Fruit fly (Drosophila melanogaster) whole organism, prepupa: ENCODE results near the gene CG11892.

Experiments
- CG10631 ChIP-seq: fragments of 200-800 bp; sonication (Bioruptor generic); optimal IDR thresholded peaks from 2 replicates; lab custom pipeline; 2016; ENCODE audit warnings: missing biosample characterization, missing genetic modification characterization
- CG10669 ChIP-seq: fragments of 200-800 bp; sonication (Bioruptor generic); optimal IDR thresholded peaks from 3 replicates; lab custom pipeline; 2018; ENCODE audit warnings: missing biosample characterization, mild to moderate bottlenecking, missing genetic modification characterization, moderate library complexity
- CG11762 ChIP-seq: fragments of 200-800 bp; sonication (Bioruptor generic); optimal IDR thresholded peaks from 3 replicates; lab custom pipeline; 2016; ENCODE audit warnings: missing biosample characterization, missing genetic modification characterization; ENCODE audit not compliant: insufficient read depth
- CG11902 ChIP-seq: fragments of 200-800 bp; sonication (Bioruptor generic); optimal IDR thresholded peaks from 3 replicates; lab custom pipeline; 2016; ENCODE audit warnings: missing biosample characterization, missing genetic modification characterization
- CG15336 ChIP-seq: fragments of 200-800 bp; sonication (Bioruptor generic); IDR thresholded peaks from 2 replicates; pipeline ENCODE4 v1.3.6; 2022; ENCODE audit warnings: missing biosample characterization, missing genetic modification characterization
- CG1621 ChIP-seq: fragments of 200-800 bp; sonication (Bioruptor generic); optimal IDR thresholded peaks from 3 replicates; lab custom pipeline; 2018; ENCODE audit warnings: missing biosample characterization, mild to moderate bottlenecking, missing genetic modification characterization
- CG16779 ChIP-seq: fragments of 200-800 bp; sonication (Bioruptor generic); optimal IDR thresholded peaks from 3 replicates; lab custom pipeline; 2017; ENCODE audit warnings: missing biosample characterization, mild to moderate bottlenecking, missing genetic modification characterization
- CG3032 ChIP-seq: fragments of 200-800 bp; optimal IDR thresholded peaks from 2 replicates; lab custom pipeline; 2019; ENCODE audit warnings: missing biosample characterization, mild to moderate bottlenecking, missing genetic modification characterization, moderate library complexity
- CG31627 ChIP-seq: fragments of 200-800 bp; sonication (Bioruptor generic); optimal IDR thresholded peaks from 3 replicates; lab custom pipeline; 2016; ENCODE audit warnings: missing biosample characterization, missing genetic modification characterization
- CG32006 ChIP-seq: fragments of 200-800 bp; sonication (Bioruptor generic); optimal IDR thresholded peaks from 3 replicates; lab custom pipeline; 2017; ENCODE audit warnings: missing biosample characterization, mild to moderate bottlenecking, missing genetic modification characterization
- CG34406 ChIP-seq: fragments of 200-800 bp; sonication (Bioruptor generic); optimal IDR thresholded peaks from 3 replicates; lab custom pipeline; 2016; ENCODE audit warnings: missing biosample characterization, missing genetic modification characterization
- CG3919 ChIP-seq: fragments of 200-800 bp; sonication (Bioruptor generic); optimal IDR thresholded peaks from 3 replicates; lab custom pipeline; 2016; ENCODE audit warnings: missing biosample characterization, missing genetic modification characterization
- CG6163 ChIP-seq: fragments of 200-800 bp; sonication (Bioruptor generic); IDR thresholded peaks from 3 replicates; pipeline ENCODE4 v1.3.6; 2022; ENCODE audit warnings: missing biosample characterization, missing genetic modification characterization
- CG6276 ChIP-seq: fragments of 200-800 bp; sonication (Bioruptor generic); optimal IDR thresholded peaks from 2 replicates; lab custom pipeline; 2017; ENCODE audit warnings: missing biosample characterization, mild to moderate bottlenecking, missing genetic modification characterization
- CG6792 ChIP-seq: fragments of 200-800 bp; sonication (Bioruptor generic); optimal IDR thresholded peaks from 3 replicates; lab custom pipeline; 2016; ENCODE audit warnings: missing biosample characterization, missing genetic modification characterization
- CG6808 ChIP-seq: fragments of 200-800 bp; sonication (Bioruptor generic); optimal IDR thresholded peaks from 3 replicates; lab custom pipeline; 2017; ENCODE audit warnings: missing biosample characterization, missing genetic modification characterization, mild to moderate bottlenecking, moderate library complexity, missing genetic modification reagents
- CG8119 ChIP-seq: fragments of 200-800 bp; sonication (Bioruptor generic); IDR thresholded peaks from 3 replicates; pipeline ENCODE4 v1.3.6; 2022; ENCODE audit warnings: missing biosample characterization, missing genetic modification characterization
- CG8319 ChIP-seq: fragments of 200-800 bp; sonication (Bioruptor generic); optimal IDR thresholded peaks from 3 replicates; lab custom pipeline; 2016; ENCODE audit warnings: missing biosample characterization, missing genetic modification characterization
- CG8632 ChIP-seq: fragments of 200-800 bp; sonication (Bioruptor generic); optimal IDR thresholded peaks from 3 replicates; lab custom pipeline; 2016; ENCODE audit warnings: missing biosample characterization, missing genetic modification characterization
- CG9139 ChIP-seq: fragments of 200-800 bp; sonication (Bioruptor generic); optimal IDR thresholded peaks from 3 replicates; lab custom pipeline; 2017; ENCODE audit warnings: missing biosample characterization, mild to moderate bottlenecking, missing genetic modification characterization
- Eip75B ChIP-seq: fragments of 200-800 bp; sonication (Bioruptor generic); optimal IDR thresholded peaks from 3 replicates; lab custom pipeline; 2016; ENCODE audit warnings: missing biosample characterization, missing genetic modification characterization
- Eip78C ChIP-seq: fragments of 200-800 bp; sonication (Bioruptor generic); peaks from one replicate; lab custom pipeline; 2016; ENCODE audit warnings: missing biosample characterization, missing genetic modification characterization
- Eip93F ChIP-seq: fragments of 200-800 bp; sonication (Bioruptor generic); optimal IDR thresholded peaks from 2 replicates; lab custom pipeline; 2016; ENCODE audit warnings: missing biosample characterization, mild to moderate bottlenecking, missing genetic modification characterization
- Ets21C ChIP-seq: fragments of 200-800 bp; sonication (Bioruptor generic); optimal IDR thresholded peaks from 3 replicates; lab custom pipeline; 2016; ENCODE audit warnings: missing biosample characterization, missing genetic modification characterization
- Ets96B ChIP-seq: fragments of 200-800 bp; optimal IDR thresholded peaks from 2 replicates; lab custom pipeline; 2019; ENCODE audit warnings: missing biosample characterization, mild to moderate bottlenecking, missing genetic modification characterization, moderate library complexity
- Gug ChIP-seq: fragments of 200-800 bp; sonication (Bioruptor generic); IDR thresholded peaks from 2 replicates; pipeline ENCODE4 v1.3.6; 2022; ENCODE audit warnings: missing biosample characterization, missing genetic modification characterization
- Hr38 ChIP-seq: sonication (Bioruptor generic); optimal IDR thresholded peaks from 2 replicates; lab custom pipeline; 2016; ENCODE audit warnings: missing biosample characterization, missing genetic modification characterization
- Lpt ChIP-seq: fragments of 200-800 bp; sonication (Bioruptor generic); optimal IDR thresholded peaks from 3 replicates; lab custom pipeline; 2016; ENCODE audit warnings: missing biosample characterization, missing genetic modification characterization
- Met ChIP-seq: fragments of 200-800 bp; sonication (Bioruptor generic); optimal IDR thresholded peaks from 3 replicates; lab custom pipeline; 2016; ENCODE audit warnings: missing biosample characterization, missing genetic modification characterization
- OdsH ChIP-seq: fragments of 200-800 bp; sonication (Bioruptor generic); optimal IDR thresholded peaks from 3 replicates; lab custom pipeline; 2016; ENCODE audit warnings: missing biosample characterization, missing genetic modification characterization
- Smox ChIP-seq: fragments of 200-800 bp; sonication (Bioruptor generic); optimal IDR thresholded peaks from 3 replicates; lab custom pipeline; 2016; ENCODE audit warnings: missing biosample characterization, missing genetic modification characterization
- Sox102F ChIP-seq: fragments of 200-800 bp; sonication (Bioruptor generic); optimal IDR thresholded peaks from 2 replicates; lab custom pipeline; 2016; ENCODE audit warnings: missing biosample characterization, mild to moderate bottlenecking, missing genetic modification characterization
- Sox15 ChIP-seq: fragments of 200-800 bp; sonication (Bioruptor generic); optimal IDR thresholded peaks from 3 replicates; lab custom pipeline; 2016; ENCODE audit warnings: missing biosample characterization, missing genetic modification characterization
- achi ChIP-seq: fragments of 200-800 bp; sonication (Bioruptor generic); optimal IDR thresholded peaks from 3 replicates; lab custom pipeline; 2016; ENCODE audit warnings: missing biosample characterization, missing genetic modification characterization
- acj6 ChIP-seq: fragments of 200-800 bp; sonication (Bioruptor generic); optimal IDR thresholded peaks from 3 replicates; lab custom pipeline; 2016; ENCODE audit warnings: missing biosample characterization, missing genetic modification characterization
- cyc ChIP-seq: fragments of 200-800 bp; sonication (Bioruptor generic); optimal IDR thresholded peaks from 3 replicates; lab custom pipeline; 2016; ENCODE audit warnings: missing biosample characterization, missing genetic modification characterization
- dsx ChIP-seq: fragments of 200-800 bp; optimal IDR thresholded peaks from 3 replicates; lab custom pipeline; 2019; ENCODE audit warnings: missing biosample characterization, mild to moderate bottlenecking, missing genetic modification characterization, moderate library complexity; ENCODE audit not compliant: poor library complexity, severe bottlenecking
- eg ChIP-seq: fragments of 200-800 bp; sonication (Bioruptor generic); IDR thresholded peaks from 3 replicates; pipeline ENCODE4 v1.3.6; 2022; ENCODE audit warnings: missing biosample characterization, missing genetic modification characterization
- esn ChIP-seq: fragments of 200-800 bp; sonication (Bioruptor generic); optimal IDR thresholded peaks from 2 replicates; lab custom pipeline; 2016; ENCODE audit warnings: missing biosample characterization, mild to moderate bottlenecking, missing genetic modification characterization, moderate library complexity
- fd59A ChIP-seq: fragments of 200-800 bp; sonication (Bioruptor generic); optimal IDR thresholded peaks from 2 replicates; lab custom pipeline; 2017; ENCODE audit warnings: missing biosample characterization, mild to moderate bottlenecking, missing genetic modification characterization, missing genetic modification reagents
- net ChIP-seq: fragments of 200-800 bp; sonication (Bioruptor generic); optimal IDR thresholded peaks from 3 replicates; lab custom pipeline; 2016; ENCODE audit warnings: missing biosample characterization, missing genetic modification characterization
- spab ChIP-seq: fragments of 200-800 bp; sonication (Bioruptor generic); optimal IDR thresholded peaks from 2 replicates; lab custom pipeline; 2017; ENCODE audit warnings: missing biosample characterization, mild to moderate bottlenecking, missing genetic modification characterization, missing genetic modification reagents
- ss ChIP-seq, 2 experiments: fragments of 200-800 bp; sonication (Bioruptor generic); optimal IDR thresholded peaks; 2 replicates in 1 of 2; 3 replicates in 1 of 2; lab custom pipeline; 2017 to 2018; ENCODE audit warnings: mild to moderate bottlenecking in 2 of 2, missing biosample characterization in 2 of 2, missing genetic modification characterization in 2 of 2, moderate library complexity in 1 of 2
- svp ChIP-seq: fragments of 200-800 bp; sonication (Bioruptor generic); peaks from one replicate; lab custom pipeline; 2016; ENCODE audit warnings: missing biosample characterization, missing genetic modification characterization
- topi ChIP-seq: fragments of 200-800 bp; sonication (Bioruptor generic); optimal IDR thresholded peaks from 3 replicates; lab custom pipeline; 2016; ENCODE audit warnings: missing biosample characterization, missing genetic modification characterization
- vri ChIP-seq: fragments of 200-800 bp; sonication (Bioruptor generic); optimal IDR thresholded peaks from 3 replicates; lab custom pipeline; 2016; ENCODE audit warnings: missing biosample characterization, mild to moderate bottlenecking, missing genetic modification characterization

CG11892 gene

dm6 chr3R:25287128-25287527 lies 5.8 kb downstream of the CG11892 start, which contains the start of gene CG13658:
Gene CG13658, plus strand, starts transcription at chr3R:25287474.
- TF ChIP-seq CG6276 (GFP tag; lab: Kevin White, UChicago) = no peak
- no peak for TF ChIP-seq CG8319 (GFP tag; lab: Kevin White, UChicago)
- TF ChIP-seq ss (GFP tag; optimal IDR thresholded peaks at IDR 0.05; lab: Kevin White, UChicago) = no peak
- no peak for TF ChIP-seq Lpt
- no peak for TF ChIP-seq CG11902
- no peak for TF ChIP-seq Eip93F
- no peak for TF ChIP-seq CG31627 (GFP tag; lab: Kevin White, UChicago)
- TF ChIP-seq eg (GFP tag; lab: Robert Waterston, UW) = no peak
- no peak for TF ChIP-seq CG15336 (GFP tag; lab: Robert Waterston, UW)
- no peak for TF ChIP-seq CG10669 (GFP tag; lab: Kevin White, UChicago)
- TF ChIP-seq Sox15 (GFP tag; lab: Kevin White, UChicago) = no peak
- TF ChIP-seq topi (GFP tag; lab: Kevin White, UChicago) = no peak
- no peak for TF ChIP-seq svp
- no peak for TF ChIP-seq esn (GFP tag; lab: Kevin White, UChicago)
- no peak for TF ChIP-seq CG34406
- TF ChIP-seq spab (GFP tag; lab: Kevin White, UChicago) = no peak
- TF ChIP-seq acj6 (GFP tag; lab: Kevin White, UChicago) = no peak
- no peak for TF ChIP-seq net (GFP tag; lab: Kevin White, UChicago)
- TF ChIP-seq CG3919 = no peak

- TF ChIP-seq spab (GFP tag; lab: Kevin White, UChicago) (no peak), CG3919 (no peak), CG8632 (GFP tag; lab: Kevin White, UChicago) (no peak), Smox (no peak), Lpt (no peak), Eip75B (GFP tag; lab: Kevin White, UChicago) (no peak), Sox15 (GFP tag; lab: Kevin White, UChicago) (no peak), eg (GFP tag; lab: Robert Waterston, UW) (no peak), achi (GFP tag; lab: Kevin White, UChicago) (no peak), CG6792 (no peak), Ets21C (GFP tag; lab: Kevin White, UChicago) (no peak), cyc (GFP tag; lab: Kevin White, UChicago) (no peak), svp (no peak), CG8119 (GFP tag; lab: Robert Waterston, UW) (no peak), CG10631 (GFP tag; lab: Kevin White, UChicago) (no peak), Ets96B (tag; lab: Kevin White, UChicago) (no peak)
Observed at dm6 chr3R:25289589-25289988, 8.2 kb downstream of the CG11892 start, which contains the start of gene CG11893. Gene CG11893, plus strand, starts transcription at chr3R:25289889.

- no peak for TF ChIP-seq CG8119 (GFP tag; lab: Robert Waterston, UW)
- no peak for TF ChIP-seq OdsH (GFP tag; lab: Kevin White, UChicago)
- no peak for TF ChIP-seq Lpt
- TF ChIP-seq CG31627 (GFP tag; lab: Kevin White, UChicago) = no peak
- no peak for TF ChIP-seq CG11762 (GFP tag; lab: Kevin White, UChicago)
- no peak for TF ChIP-seq Smox
- no peak for TF ChIP-seq Hr38 (GFP tag; lab: Kevin White, UChicago)
- no peak for TF ChIP-seq svp
- peak; percentile 33 for TF ChIP-seq vri (GFP tag; lab: Kevin White, UChicago)
- no peak for TF ChIP-seq eg (GFP tag; lab: Robert Waterston, UW)
- no peak for TF ChIP-seq esn (GFP tag; lab: Kevin White, UChicago)
- no peak for TF ChIP-seq spab (GFP tag; lab: Kevin White, UChicago)
- TF ChIP-seq CG10631 (GFP tag; lab: Kevin White, UChicago) = no peak
- no peak for TF ChIP-seq Met (GFP tag; lab: Kevin White, UChicago)
- TF ChIP-seq Ets96B (tag; lab: Kevin White, UChicago) = no peak
- TF ChIP-seq dsx (GFP tag; lab: Kevin White, UChicago) = no peak
- TF ChIP-seq CG6163 (GFP tag; lab: Robert Waterston, UW) = no peak; the same call in 1 of the 3 replicates
- no peak; the same call in 1 of the 2 replicates for TF ChIP-seq CG15336 (GFP tag; lab: Robert Waterston, UW)
- TF ChIP-seq Eip75B (GFP tag; lab: Kevin White, UChicago) = no peak
- no peak for TF ChIP-seq CG6792
- no peak for TF ChIP-seq achi (GFP tag; lab: Kevin White, UChicago)
- TF ChIP-seq CG6808 (GFP tag; lab: Kevin White, UChicago) = no peak
- TF ChIP-seq CG16779 (tag; lab: Kevin White, UChicago) = peak; percentile 55
- no peak for TF ChIP-seq fd59A (GFP tag; lab: Kevin White, UChicago)
- peak; percentile 3 for TF ChIP-seq Sox102F (GFP tag; lab: Kevin White, UChicago)
- TF ChIP-seq CG9139 (GFP tag; lab: Kevin White, UChicago) = no peak
- no peak for TF ChIP-seq net (GFP tag; lab: Kevin White, UChicago)
- TF ChIP-seq CG11902 = no peak
- no peak for TF ChIP-seq CG3032
- TF ChIP-seq Eip78C = peak; percentile 77
- no peak for TF ChIP-seq Gug (GFP tag; lab: Robert Waterston, UW)
- TF ChIP-seq CG32006 = no peak
- no peak for TF ChIP-seq CG1621 (tag; lab: Kevin White, UChicago)
Observed at dm6 chr3R:25292864-25293284, 11.5 kb downstream of the CG11892 start, which contains the start of gene CG31098. Gene CG31098, minus strand, starts transcription at chr3R:25292977.
